Fruit fly (Drosophila melanogaster) whole organism, prepupa: ENCODE measurements around the gene ND-MNLL.

Source experiments
- CG10631 ChIP-seq: fragments of 200-800 bp; sonication (Bioruptor generic); optimal IDR thresholded peaks from 2 replicates; lab custom pipeline; 2016; ENCODE audit warnings: missing biosample characterization, missing genetic modification characterization
- CG10669 ChIP-seq: fragments of 200-800 bp; sonication (Bioruptor generic); optimal IDR thresholded peaks from 3 replicates; lab custom pipeline; 2018; ENCODE audit warnings: missing biosample characterization, mild to moderate bottlenecking, missing genetic modification characterization, moderate library complexity
- CG11294 ChIP-seq: fragments of 200-800 bp; sonication (Bioruptor generic); IDR thresholded peaks from 2 replicates; pipeline ENCODE4 v1.3.6; 2022; ENCODE audit warnings: missing biosample characterization, missing genetic modification characterization
- CG11762 ChIP-seq: fragments of 200-800 bp; sonication (Bioruptor generic); optimal IDR thresholded peaks from 3 replicates; lab custom pipeline; 2016; ENCODE audit warnings: missing biosample characterization, missing genetic modification characterization; ENCODE audit not compliant: insufficient read depth
- CG11902 ChIP-seq: fragments of 200-800 bp; sonication (Bioruptor generic); optimal IDR thresholded peaks from 3 replicates; lab custom pipeline; 2016; ENCODE audit warnings: missing biosample characterization, missing genetic modification characterization
- CG15336 ChIP-seq: fragments of 200-800 bp; sonication (Bioruptor generic); IDR thresholded peaks from 2 replicates; pipeline ENCODE4 v1.3.6; 2022; ENCODE audit warnings: missing biosample characterization, missing genetic modification characterization
- CG1621 ChIP-seq: fragments of 200-800 bp; sonication (Bioruptor generic); optimal IDR thresholded peaks from 3 replicates; lab custom pipeline; 2018; ENCODE audit warnings: missing biosample characterization, mild to moderate bottlenecking, missing genetic modification characterization
- CG16779 ChIP-seq: fragments of 200-800 bp; sonication (Bioruptor generic); optimal IDR thresholded peaks from 3 replicates; lab custom pipeline; 2017; ENCODE audit warnings: missing biosample characterization, mild to moderate bottlenecking, missing genetic modification characterization
- CG3032 ChIP-seq: fragments of 200-800 bp; optimal IDR thresholded peaks from 2 replicates; lab custom pipeline; 2019; ENCODE audit warnings: missing biosample characterization, mild to moderate bottlenecking, missing genetic modification characterization, moderate library complexity
- CG31627 ChIP-seq: fragments of 200-800 bp; sonication (Bioruptor generic); optimal IDR thresholded peaks from 3 replicates; lab custom pipeline; 2016; ENCODE audit warnings: missing biosample characterization, missing genetic modification characterization
- CG32006 ChIP-seq: fragments of 200-800 bp; sonication (Bioruptor generic); optimal IDR thresholded peaks from 3 replicates; lab custom pipeline; 2017; ENCODE audit warnings: missing biosample characterization, mild to moderate bottlenecking, missing genetic modification characterization
- CG34406 ChIP-seq: fragments of 200-800 bp; sonication (Bioruptor generic); optimal IDR thresholded peaks from 3 replicates; lab custom pipeline; 2016; ENCODE audit warnings: missing biosample characterization, missing genetic modification characterization
- CG3919 ChIP-seq: fragments of 200-800 bp; sonication (Bioruptor generic); optimal IDR thresholded peaks from 3 replicates; lab custom pipeline; 2016; ENCODE audit warnings: missing biosample characterization, missing genetic modification characterization
- CG4318 ChIP-seq: fragments of 200-800 bp; sonication (Bioruptor generic); optimal IDR thresholded peaks from 3 replicates; lab custom pipeline; 2017; ENCODE audit warnings: missing biosample characterization, mild to moderate bottlenecking, missing genetic modification characterization
- CG6276 ChIP-seq: fragments of 200-800 bp; sonication (Bioruptor generic); optimal IDR thresholded peaks from 2 replicates; lab custom pipeline; 2017; ENCODE audit warnings: missing biosample characterization, mild to moderate bottlenecking, missing genetic modification characterization
- CG6808 ChIP-seq: fragments of 200-800 bp; sonication (Bioruptor generic); optimal IDR thresholded peaks from 3 replicates; lab custom pipeline; 2017; ENCODE audit warnings: missing biosample characterization, missing genetic modification characterization, mild to moderate bottlenecking, moderate library complexity, missing genetic modification reagents
- CG7368 ChIP-seq: fragments of 200-800 bp; sonication (Bioruptor generic); optimal IDR thresholded peaks from 3 replicates; lab custom pipeline; 2016; ENCODE audit warnings: missing biosample characterization, missing genetic modification characterization
- CG8119 ChIP-seq: fragments of 200-800 bp; sonication (Bioruptor generic); IDR thresholded peaks from 3 replicates; pipeline ENCODE4 v1.3.6; 2022; ENCODE audit warnings: missing biosample characterization, missing genetic modification characterization
- CG8319 ChIP-seq: fragments of 200-800 bp; sonication (Bioruptor generic); optimal IDR thresholded peaks from 3 replicates; lab custom pipeline; 2016; ENCODE audit warnings: missing biosample characterization, missing genetic modification characterization
- CG8632 ChIP-seq: fragments of 200-800 bp; sonication (Bioruptor generic); optimal IDR thresholded peaks from 3 replicates; lab custom pipeline; 2016; ENCODE audit warnings: missing biosample characterization, missing genetic modification characterization
- Eip78C ChIP-seq: fragments of 200-800 bp; sonication (Bioruptor generic); peaks from one replicate; lab custom pipeline; 2016; ENCODE audit warnings: missing biosample characterization, missing genetic modification characterization
- Eip93F ChIP-seq: fragments of 200-800 bp; sonication (Bioruptor generic); optimal IDR thresholded peaks from 2 replicates; lab custom pipeline; 2016; ENCODE audit warnings: missing biosample characterization, mild to moderate bottlenecking, missing genetic modification characterization
- Ets21C ChIP-seq: fragments of 200-800 bp; sonication (Bioruptor generic); optimal IDR thresholded peaks from 3 replicates; lab custom pipeline; 2016; ENCODE audit warnings: missing biosample characterization, missing genetic modification characterization
- Ets96B ChIP-seq: fragments of 200-800 bp; optimal IDR thresholded peaks from 2 replicates; lab custom pipeline; 2019; ENCODE audit warnings: missing biosample characterization, mild to moderate bottlenecking, missing genetic modification characterization, moderate library complexity
- Gug ChIP-seq: fragments of 200-800 bp; sonication (Bioruptor generic); IDR thresholded peaks from 2 replicates; pipeline ENCODE4 v1.3.6; 2022; ENCODE audit warnings: missing biosample characterization, missing genetic modification characterization
- Hr38 ChIP-seq: sonication (Bioruptor generic); optimal IDR thresholded peaks from 2 replicates; lab custom pipeline; 2016; ENCODE audit warnings: missing biosample characterization, missing genetic modification characterization
- Hr39 ChIP-seq: fragments of 200-800 bp; sonication (Bioruptor generic); optimal IDR thresholded peaks from 2 replicates; lab custom pipeline; 2016; ENCODE audit warnings: missing biosample characterization, missing genetic modification characterization
- Hr4 ChIP-seq: fragments of 200-800 bp; sonication (Bioruptor generic); optimal IDR thresholded peaks from 3 replicates; lab custom pipeline; 2016; ENCODE audit warnings: missing biosample characterization, missing genetic modification characterization
- Lpt ChIP-seq: fragments of 200-800 bp; sonication (Bioruptor generic); optimal IDR thresholded peaks from 3 replicates; lab custom pipeline; 2016; ENCODE audit warnings: missing biosample characterization, missing genetic modification characterization
- Sox14 ChIP-seq: fragments of 200-800 bp; sonication (Bioruptor generic); optimal IDR thresholded peaks from 3 replicates; lab custom pipeline; 2016; ENCODE audit warnings: missing biosample characterization, missing genetic modification characterization
- Sox15 ChIP-seq: fragments of 200-800 bp; sonication (Bioruptor generic); optimal IDR thresholded peaks from 3 replicates; lab custom pipeline; 2016; ENCODE audit warnings: missing biosample characterization, missing genetic modification characterization
- achi ChIP-seq: fragments of 200-800 bp; sonication (Bioruptor generic); optimal IDR thresholded peaks from 3 replicates; lab custom pipeline; 2016; ENCODE audit warnings: missing biosample characterization, missing genetic modification characterization
- acj6 ChIP-seq: fragments of 200-800 bp; sonication (Bioruptor generic); optimal IDR thresholded peaks from 3 replicates; lab custom pipeline; 2016; ENCODE audit warnings: missing biosample characterization, missing genetic modification characterization
- cyc ChIP-seq: fragments of 200-800 bp; sonication (Bioruptor generic); optimal IDR thresholded peaks from 3 replicates; lab custom pipeline; 2016; ENCODE audit warnings: missing biosample characterization, missing genetic modification characterization
- dsx ChIP-seq: fragments of 200-800 bp; optimal IDR thresholded peaks from 3 replicates; lab custom pipeline; 2019; ENCODE audit warnings: missing biosample characterization, mild to moderate bottlenecking, missing genetic modification characterization, moderate library complexity; ENCODE audit not compliant: poor library complexity, severe bottlenecking
- esn ChIP-seq: fragments of 200-800 bp; sonication (Bioruptor generic); optimal IDR thresholded peaks from 2 replicates; lab custom pipeline; 2016; ENCODE audit warnings: missing biosample characterization, mild to moderate bottlenecking, missing genetic modification characterization, moderate library complexity
- fd59A ChIP-seq: fragments of 200-800 bp; sonication (Bioruptor generic); optimal IDR thresholded peaks from 2 replicates; lab custom pipeline; 2017; ENCODE audit warnings: missing biosample characterization, mild to moderate bottlenecking, missing genetic modification characterization, missing genetic modification reagents
- fd85E ChIP-seq: fragments of 200-800 bp; sonication (Bioruptor generic); optimal IDR thresholded peaks from 3 replicates; lab custom pipeline; 2016; ENCODE audit warnings: missing biosample characterization, missing genetic modification characterization
- fkh ChIP-seq: fragments of 200-800 bp; sonication (Bioruptor generic); optimal IDR thresholded peaks from 3 replicates; lab custom pipeline; 2017; ENCODE audit warnings: missing biosample characterization, mild to moderate bottlenecking, missing genetic modification characterization, moderate library complexity
- lz ChIP-seq: fragments of 200-800 bp; sonication (Bioruptor generic); optimal IDR thresholded peaks from 3 replicates; lab custom pipeline; 2016; ENCODE audit warnings: missing biosample characterization, missing genetic modification characterization
- net ChIP-seq: fragments of 200-800 bp; sonication (Bioruptor generic); optimal IDR thresholded peaks from 3 replicates; lab custom pipeline; 2016; ENCODE audit warnings: missing biosample characterization, missing genetic modification characterization
- salr ChIP-seq, 2 experiments: fragments of 200-800 bp; sonication (Bioruptor generic); optimal IDR thresholded peaks; 3 replicates each; lab custom pipeline; 2016 to 2018; ENCODE audit warnings: missing biosample characterization in 2 of 2, missing genetic modification characterization in 2 of 2, mild to moderate bottlenecking in 1 of 2
- spab ChIP-seq: fragments of 200-800 bp; sonication (Bioruptor generic); optimal IDR thresholded peaks from 2 replicates; lab custom pipeline; 2017; ENCODE audit warnings: missing biosample characterization, mild to moderate bottlenecking, missing genetic modification characterization, missing genetic modification reagents
- ss ChIP-seq, 2 experiments: fragments of 200-800 bp; sonication (Bioruptor generic); optimal IDR thresholded peaks; 2 replicates in 1 of 2; 3 replicates in 1 of 2; lab custom pipeline; 2017 to 2018; ENCODE audit warnings: mild to moderate bottlenecking in 2 of 2, missing biosample characterization in 2 of 2, missing genetic modification characterization in 2 of 2, moderate library complexity in 1 of 2
- svp ChIP-seq: fragments of 200-800 bp; sonication (Bioruptor generic); peaks from one replicate; lab custom pipeline; 2016; ENCODE audit warnings: missing biosample characterization, missing genetic modification characterization
- topi ChIP-seq: fragments of 200-800 bp; sonication (Bioruptor generic); optimal IDR thresholded peaks from 3 replicates; lab custom pipeline; 2016; ENCODE audit warnings: missing biosample characterization, missing genetic modification characterization

The ND-MNLL gene

DNA sequence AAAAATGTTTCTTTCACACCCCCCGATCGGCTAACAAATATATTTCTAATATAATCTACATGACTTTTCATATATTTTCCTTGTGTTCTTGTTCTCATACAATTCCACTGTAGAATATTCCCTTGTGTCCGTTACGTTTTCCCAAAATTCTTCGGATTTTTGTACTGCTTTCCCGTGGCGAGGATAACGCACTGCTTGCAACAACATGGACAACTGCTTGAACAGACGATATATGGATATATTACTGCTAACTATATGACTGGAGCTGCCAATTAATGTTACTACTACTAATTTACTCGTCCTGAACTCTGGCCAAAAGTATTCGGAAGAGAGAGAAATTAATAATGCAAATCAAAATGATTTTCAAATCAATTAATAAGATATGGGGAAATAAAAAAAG lies 31.3 kb upstream of the ND-MNLL start:
- TF ChIP-seq Hr4 (GFP tag; lab: Kevin White, UChicago) (no peak), Sox15 (no peak), Eip93F (GFP tag; lab: Kevin White, UChicago) (no peak), svp (GFP tag; lab: Kevin White, UChicago) (peak; percentile 32), CG34406 (GFP tag; lab: Kevin White, UChicago) (no peak)
- TF ChIP-seq, all 60 proteins: peak for 1

DNA sequence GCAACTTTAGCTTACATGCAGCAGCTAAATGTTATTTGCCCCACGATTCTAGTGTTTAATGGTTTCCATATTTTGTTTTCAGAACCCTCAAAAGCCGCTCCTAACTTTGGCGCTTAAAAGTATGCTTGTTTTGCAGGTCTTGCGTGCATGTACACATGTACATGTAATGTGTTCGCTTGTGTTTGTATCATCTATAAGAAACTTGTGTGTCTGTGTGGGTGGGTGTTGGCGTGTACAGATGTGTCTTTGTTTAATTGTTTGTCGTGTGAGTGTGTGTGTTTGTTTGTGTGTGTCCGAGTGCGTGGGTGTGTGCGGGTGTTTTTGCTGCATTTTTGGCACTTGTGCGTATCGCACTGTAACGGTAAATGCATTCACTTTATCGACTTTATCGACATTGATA lies 29.5 kb upstream of the ND-MNLL start:
- TF ChIP-seq Sox14 (GFP tag; lab: Kevin White, UChicago) (peak; percentile 30), CG34406 (GFP tag; lab: Kevin White, UChicago) (no peak), dsx (peak; percentile 10)

DNA sequence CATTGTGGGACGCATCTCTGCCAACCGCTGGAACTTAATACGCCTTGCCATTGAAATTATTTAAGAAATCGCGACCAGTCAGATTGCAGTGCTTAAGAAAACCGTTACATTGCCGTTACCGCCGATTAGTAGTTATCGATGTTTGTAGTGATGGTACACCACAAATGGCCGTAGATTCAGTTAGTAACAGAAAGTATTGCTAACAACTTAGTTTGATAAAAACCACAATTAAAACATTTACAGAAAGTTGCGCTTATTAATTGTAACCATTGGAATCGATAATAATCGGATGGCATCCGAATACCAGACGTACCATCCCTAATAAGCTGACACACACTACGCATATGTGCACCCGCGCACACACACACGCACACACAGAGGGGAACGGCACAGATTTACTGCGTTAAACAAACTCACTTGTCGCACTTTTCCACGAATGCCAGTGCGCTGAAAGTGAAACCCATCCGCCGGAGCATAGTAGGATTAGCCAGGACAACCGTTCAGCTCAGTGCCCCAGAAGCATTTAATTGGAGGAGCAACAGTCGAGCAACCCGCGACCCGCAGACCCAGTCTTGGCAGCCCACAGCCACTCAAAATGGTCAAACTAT lies 26.6 kb upstream of the ND-MNLL start, which contains the start of the genes hdm and Ykt6:
hdm (minus strand) TSS at position 51 of the 608 bp plus-strand sequence.
Ykt6 (plus strand) TSS at position 329 of the 608 bp plus-strand sequence.
- TF ChIP-seq Gug (GFP tag; lab: Robert Waterston, UW) (peak; percentile 59), fd59A (peak; percentile 28), CG3032 (tag; lab: Kevin White, UChicago) (peak; percentile 64), CG4318 (no peak), CG6808 (GFP tag; lab: Kevin White, UChicago) (no peak), spab (GFP tag; lab: Kevin White, UChicago) (no peak), CG3919 (GFP tag; lab: Kevin White, UChicago) (no peak), CG6276 (GFP tag; lab: Kevin White, UChicago) (no peak), CG11762 (peak; percentile 35), CG8119 (GFP tag; lab: Robert Waterston, UW) (no peak), dsx (peak; percentile 25), Lpt (GFP tag; lab: Kevin White, UChicago) (peak; percentile 27), topi (GFP tag; lab: Kevin White, UChicago) (peak; percentile 78), fd85E (GFP tag; lab: Kevin White, UChicago) (no peak), svp (GFP tag; lab: Kevin White, UChicago) (peak; percentile 85), CG8319 (GFP tag; lab: Kevin White, UChicago) (peak; percentile 45), cyc (GFP tag; lab: Kevin White, UChicago) (peak; percentile 81), esn (GFP tag; lab: Kevin White, UChicago) (peak; percentile 80), CG8632 (GFP tag; lab: Kevin White, UChicago) (no peak), CG11902 (GFP tag; lab: Kevin White, UChicago) (peak; percentile 27), Sox15 (peak; percentile 55), Eip78C (GFP tag; lab: Kevin White, UChicago) (peak; percentile 82), ss (GFP tag; optimal IDR thresholded peaks at IDR 0.05; lab: Kevin White, UChicago) (no peak), net (GFP tag; lab: Kevin White, UChicago) (peak; percentile 55), fkh (GFP tag; lab: Kevin White, UChicago) (peak; percentile 77), CG15336 (GFP tag; lab: Robert Waterston, UW) (peak; percentile 52; the same call in 1 of the 2 replicates), acj6 (GFP tag; lab: Kevin White, UChicago) (peak; percentile 71), CG10631 (GFP tag; lab: Kevin White, UChicago) (peak; percentile 81), Ets21C (GFP tag; lab: Kevin White, UChicago) (peak; percentile 65), salr (GFP tag; optimal IDR thresholded peaks at IDR 0.05; lab: Kevin White, UChicago) (no peak), CG32006 (GFP tag; lab: Kevin White, UChicago) (no peak), Hr39 (GFP tag; lab: Kevin White, UChicago) (no peak), CG7368 (GFP tag; lab: Kevin White, UChicago) (peak; percentile 70), lz (GFP tag; lab: Kevin White, UChicago) (peak; percentile 80), achi (peak; percentile 74), Hr4 (GFP tag; lab: Kevin White, UChicago) (no peak), Sox14 (GFP tag; lab: Kevin White, UChicago) (peak; percentile 73), CG11294 (peak; percentile 45; the same call in 1 of the 2 replicates), CG31627 (GFP tag; lab: Kevin White, UChicago) (peak; percentile 79), CG16779 (tag; lab: Kevin White, UChicago) (no peak), CG10669 (GFP tag; lab: Kevin White, UChicago) (no peak), CG1621 (tag; lab: Kevin White, UChicago) (peak; percentile 57), Hr38 (GFP tag; lab: Kevin White, UChicago) (peak; percentile 23), Ets96B (peak; percentile 62)
